Worm (Caenorhabditis elegans): ENCODE results near the gene prx-13.

- no peak for TF ChIP-seq ama-1 (optimal IDR thresholded peaks at IDR 0.05)
- no peak for TF ChIP-seq flt-1 (GFP tag; IDR thresholded peaks at IDR 0.05)
- no peak for TF ChIP-seq hnd-1 (tag; optimal IDR thresholded peaks at IDR 0.05)
- TF ChIP-seq tbx-37 (GFP tag; conservative IDR thresholded peaks at IDR 0.05) = no peak
- TF ChIP-seq tbx-11 (GFP tag; IDR thresholded peaks at IDR 0.05) = no peak
- TF ChIP-seq tra-4 (tag; optimal IDR thresholded peaks at IDR 0.05) = no peak
- no peak for TF ChIP-seq B0310.2 (tag; optimal IDR thresholded peaks at IDR 0.05)
- no peak for TF ChIP-seq hmbx-1 (tag; optimal IDR thresholded peaks at IDR 0.05)
- no peak for TF ChIP-seq F13C5.2 (tag; optimal IDR thresholded peaks at IDR 0.05)
- no peak for TF ChIP-seq ceh-13 (GFP tag; optimal IDR thresholded peaks at IDR 0.05)
- TF ChIP-seq ets-7 (tag; optimal IDR thresholded peaks at IDR 0.05) = no peak
- no peak for TF ChIP-seq ceh-36 (tag; optimal IDR thresholded peaks at IDR 0.05)
- no peak for TF ChIP-seq scrt-1 (GFP tag; IDR thresholded peaks at IDR 0.05)
Observed at ce11 chrII:7224074-7224473, 27.7 kb downstream of the prx-13 start.
